Worm (Caenorhabditis elegans): ENCODE measurements around the gene egl-4.

DNA sequence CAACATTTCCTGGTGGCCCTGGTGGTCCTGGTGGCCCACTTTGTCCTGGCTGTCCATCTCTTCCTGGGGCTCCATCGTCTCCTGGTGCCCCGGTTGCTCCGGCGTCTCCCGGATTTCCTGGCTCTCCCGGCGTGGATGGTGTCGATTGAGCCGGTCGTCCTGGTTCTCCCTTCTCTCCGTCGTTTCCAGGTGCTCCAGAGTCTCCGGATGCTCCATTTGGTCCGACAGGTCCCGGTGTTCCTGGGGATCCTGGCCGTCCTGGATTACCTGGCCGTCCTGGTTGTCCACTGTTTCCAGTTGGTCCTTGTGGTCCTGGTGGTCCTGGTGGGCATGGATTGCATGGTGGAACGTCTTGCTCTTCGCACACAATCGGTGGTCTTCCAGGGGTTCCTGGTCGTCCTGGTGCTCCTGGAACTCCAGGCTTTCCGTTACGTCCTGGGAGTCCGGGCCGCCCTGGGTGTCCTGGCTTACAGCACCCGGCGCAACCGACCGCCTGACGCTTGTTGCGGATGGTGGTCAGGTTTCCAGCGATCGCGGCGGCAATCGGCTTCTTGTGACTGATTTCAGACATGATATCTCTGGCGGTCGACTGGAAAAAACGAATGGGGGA, 29.3 kb upstream of the egl-4 start:
- TF ChIP-seq him-1 (tag; optimal IDR thresholded peaks at IDR 0.05) = no peak
- no peak for TF ChIP-seq dao-5 (tag; optimal IDR thresholded peaks at IDR 0.05)
- TF ChIP-seq W03F9.2 (tag; optimal IDR thresholded peaks at IDR 0.05) = no peak

Data from whole organism, L4/young adult.